Fruit fly (Drosophila melanogaster): ENCODE measurements around the gene CG2616.

DNA sequence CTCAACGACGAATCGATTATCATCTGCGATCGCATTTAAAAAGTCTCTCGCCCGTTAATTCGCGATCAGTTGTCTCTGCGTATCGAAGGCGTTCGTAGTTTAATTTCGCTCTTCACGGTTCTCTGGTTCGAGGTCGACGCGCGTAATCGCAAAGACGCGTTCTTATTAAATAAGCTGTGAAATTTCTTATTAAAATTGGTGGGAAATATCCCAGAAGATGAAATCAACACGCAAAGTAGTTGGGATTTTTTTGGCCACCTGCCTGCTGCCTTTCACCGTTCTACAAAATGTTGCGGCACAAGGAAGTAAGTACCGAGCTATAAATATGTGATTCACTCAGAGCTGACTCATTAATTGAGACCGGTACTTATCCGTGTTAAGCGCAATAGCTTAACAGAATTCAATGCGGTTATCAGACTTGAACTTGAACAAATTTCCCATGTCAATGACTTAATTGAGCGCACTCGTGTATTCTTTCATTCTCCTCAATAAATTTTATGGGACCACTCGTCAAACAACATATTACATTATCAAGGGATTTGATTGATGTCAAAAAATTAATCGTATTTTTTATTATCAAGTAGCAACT is 38.8 kb downstream of the CG2616 start:
- TF ChIP-seq psq (GFP tag; optimal IDR thresholded peaks at IDR 0.05) (no peak), Dif (GFP tag; optimal IDR thresholded peaks at IDR 0.05; ENCODE audit: partially characterized antibody) (no peak), Hr83 (GFP tag; optimal IDR thresholded peaks at IDR 0.05; ENCODE audit: poor library complexity, severe bottlenecking) (no peak), usp (GFP tag; optimal IDR thresholded peaks at IDR 0.05) (no peak), h (GFP tag; optimal IDR thresholded peaks at IDR 0.05) (no peak), pan (optimal IDR thresholded peaks at IDR 0.05) (no peak), Hnf4 (GFP tag; optimal IDR thresholded peaks at IDR 0.05) (no peak), HLH106 (tag; optimal IDR thresholded peaks at IDR 0.05) (no peak), foxo (GFP tag; optimal IDR thresholded peaks at IDR 0.05) (no peak), dmrt93B (GFP tag; optimal IDR thresholded peaks at IDR 0.05) (no peak), Jra (GFP tag; optimal IDR thresholded peaks at IDR 0.05) (no peak), woc (GFP tag; optimal IDR thresholded peaks at IDR 0.05) (no peak)

Measured in whole organism, wandering third instar larva.